Worm (Caenorhabditis elegans) whole organism, late embryonic: ENCODE measurements around the gene Y11D7A.19.
"Not testable (repeated sequence)": the region's sequence is repeated elsewhere in the genome, so short reads cannot be mapped to it uniquely, and the experiment has no call there.

Source experiments
- K09A11.1 ChIP-seq: sonication (generic microtip); optimal IDR thresholded peaks from 2 replicates; lab custom pipeline; 2017; ENCODE audit warnings: antibody characterized with exemption, mild to moderate bottlenecking, missing genetic modification characterization, missing compliant biosample characterization; ENCODE audit not compliant: insufficient read depth
- pag-3 ChIP-seq: sonication (generic microtip); optimal IDR thresholded peaks from 2 replicates; lab custom pipeline; 2016; ENCODE audit warnings: missing compliant biosample characterization, missing genetic modification characterization, borderline replicate concordance
- pha-4 ChIP-seq: fragments of 150-350 bp; optimal IDR thresholded peaks from 2 replicates; lab custom pipeline; 2018; ENCODE audit warnings: missing biosample characterization, missing genetic modification reagents, missing genetic modification characterization
- sox-2 ChIP-seq: fragments of 200-800 bp; sonication (Bioruptor generic); IDR thresholded peaks from 2 replicates; pipeline ENCODE4 v1.3.6; 2022; ENCODE audit warnings: missing genetic modification reagents, missing genetic modification characterization, missing compliant biosample characterization

DNA sequence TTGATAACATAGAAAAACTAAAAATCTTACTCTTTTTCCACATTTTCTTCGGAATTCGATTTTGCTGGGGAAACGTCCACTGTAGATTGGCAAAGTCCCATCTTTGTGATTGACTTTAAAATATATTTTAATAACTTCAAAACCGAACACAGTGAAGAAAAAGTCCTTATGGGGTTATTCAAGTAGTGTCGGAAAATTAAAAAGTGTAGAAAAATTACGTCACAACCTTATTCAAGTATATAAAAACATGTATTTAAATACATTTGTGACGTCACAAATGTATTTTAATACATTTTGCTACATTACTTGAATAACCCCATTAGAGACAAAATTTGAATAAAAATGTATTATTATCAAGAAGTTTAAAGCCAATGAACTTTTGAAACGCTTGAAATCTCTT lies 46.5 kb upstream of the Y11D7A.19 start, which contains the start of gene F49C12.7:
- TF ChIP-seq pha-4 (tag; lab: Kevin White, UChicago); K09A11.1; pag-3 (tag; lab: Kevin White, UChicago); sox-2: not testable (repeated sequence)
